Fruit fly (Drosophila melanogaster): ENCODE results near the gene Cyp28d1.

Cyp28d1 gene

DNA sequence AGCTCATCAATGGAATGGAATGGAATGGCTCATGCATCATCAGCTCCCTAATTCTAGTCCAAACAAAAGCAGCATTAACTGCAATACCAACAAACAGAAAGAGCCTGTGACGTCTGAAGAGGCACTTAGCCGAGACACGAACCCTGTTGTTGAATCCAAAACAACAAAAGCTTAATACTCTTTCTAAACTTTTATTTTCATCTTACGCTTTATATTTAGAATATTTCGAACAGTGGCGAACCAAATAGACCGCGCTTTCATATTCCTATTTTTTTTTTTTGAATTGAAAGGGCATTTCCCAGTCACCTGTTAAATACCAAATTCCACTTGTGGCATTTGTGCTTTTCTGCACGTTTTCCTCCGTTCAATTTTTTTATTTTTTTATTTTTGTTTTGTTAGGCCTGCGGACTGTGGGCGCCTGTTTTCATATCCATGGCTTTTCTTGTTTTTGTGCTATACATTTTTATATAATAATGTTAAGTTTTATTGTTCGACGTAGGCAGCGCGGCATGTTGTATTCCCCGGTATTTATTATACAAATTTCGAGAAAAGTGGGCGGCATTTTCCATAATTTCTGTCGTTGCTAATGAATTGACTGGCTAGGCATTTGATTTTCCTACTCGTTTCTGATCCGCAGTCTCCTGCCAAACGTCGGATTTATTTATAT is 15.4 kb downstream of the Cyp28d1 start (continued):
- TF ChIP-seq knrl (GFP tag; IDR thresholded peaks at IDR 0.05; ENCODE audit: partially characterized antibody): no peak
- TF ChIP-seq ap (GFP tag; IDR thresholded peaks at IDR 0.05): peak; percentile 33
- TF ChIP-seq CrebB (tag; optimal IDR thresholded peaks at IDR 0.05): no peak
- TF ChIP-seq lmd (GFP tag; IDR thresholded peaks at IDR 0.05): peak; percentile 49; the same call in 1 of the 2 replicates
- no peak for TF ChIP-seq Taf1 (GFP tag; IDR thresholded peaks at IDR 0.05)
- TF ChIP-seq hkb (optimal IDR thresholded peaks at IDR 0.05): no peak
- TF ChIP-seq hkb (GFP tag; IDR thresholded peaks at IDR 0.05): 0 out of 2 replicates have a peak, but pooled peaks have one; percentile 37
- TF ChIP-seq toy (GFP tag; IDR thresholded peaks at IDR 0.05): no peak
- no peak for TF ChIP-seq yki (optimal IDR thresholded peaks at IDR 0.05)
- no peak for TF ChIP-seq trem (tag; optimal IDR thresholded peaks at IDR 0.05)
- TF ChIP-seq CG3847 (GFP tag; IDR thresholded peaks at IDR 0.05): 0 out of 2 replicates have a peak, but pooled peaks have one; percentile 10
- no peak; the same call in 1 of the 2 replicates for TF ChIP-seq CG14441 (GFP tag; IDR thresholded peaks at IDR 0.05)
- TF ChIP-seq nerfin-2 (GFP tag; IDR thresholded peaks at IDR 0.05; ENCODE audit: partially characterized antibody): no peak
- no peak for TF ChIP-seq ac (GFP tag; optimal IDR thresholded peaks at IDR 0.05)
- peak; percentile 6 for TF ChIP-seq PHDP (tag; optimal IDR thresholded peaks at IDR 0.05)
- TF ChIP-seq CG17829 (tag; optimal IDR thresholded peaks at IDR 0.05): no peak
- peak; percentile 43 for TF ChIP-seq CG32772 (GFP tag; IDR thresholded peaks at IDR 0.05)
- peak; percentile 57 for TF ChIP-seq vvl (GFP tag; IDR thresholded peaks at IDR 0.05)
- TF ChIP-seq tap (tag; optimal IDR thresholded peaks at IDR 0.05): no peak
- peak; percentile 32; the same call in 1 of the 2 replicates for TF ChIP-seq sisA (GFP tag; IDR thresholded peaks at IDR 0.05)
- TF ChIP-seq CG7357 (GFP tag; IDR thresholded peaks at IDR 0.05): peak; percentile 30; the same call in 1 of the 3 replicates
- no peak for TF ChIP-seq trh (GFP tag; optimal IDR thresholded peaks at IDR 0.05)
- 0 out of 3 replicates have a peak, but pooled peaks have one; percentile 9 for TF ChIP-seq CG11695 (GFP tag; IDR thresholded peaks at IDR 0.05)
- no peak for TF ChIP-seq CG8359 (GFP tag; optimal IDR thresholded peaks at IDR 0.05; ENCODE audit: borderline replicate concordance)
- no peak for TF ChIP-seq ham (GFP tag; IDR thresholded peaks at IDR 0.05)
- no peak for TF ChIP-seq gsb (GFP tag; IDR thresholded peaks at IDR 0.05)
- TF ChIP-seq CG15269 (tag; optimal IDR thresholded peaks at IDR 0.05): peak; percentile 26
- no peak for TF ChIP-seq Mes4 (GFP tag; optimal IDR thresholded peaks at IDR 0.05)
- peak; percentile 12 for TF ChIP-seq CG17359 (tag; optimal IDR thresholded peaks at IDR 0.05)
- no peak for TF ChIP-seq CG15073 (GFP tag; optimal IDR thresholded peaks at IDR 0.05)
- TF ChIP-seq CG9609 (GFP tag; optimal IDR thresholded peaks at IDR 0.05): peak; percentile 20
- TF ChIP-seq z (GFP tag; IDR thresholded peaks at IDR 0.05): no peak
- TF ChIP-seq Med (GFP tag): peak; percentile 84
- TF ChIP-seq Ets65A (GFP tag): no peak
- TF ChIP-seq Dip2 (GFP tag; IDR thresholded peaks at IDR 0.05): no peak
- peak; percentile 62 for TF ChIP-seq Rfx (GFP tag; IDR thresholded peaks at IDR 0.05)
- TF ChIP-seq h (optimal IDR thresholded peaks at IDR 0.05): no peak
- peak; percentile 75; the same call in 2 of the 3 replicates for TF ChIP-seq sr (GFP tag; IDR thresholded peaks at IDR 0.05)
- no peak for TF ChIP-seq HLHmδ (GFP tag; optimal IDR thresholded peaks at IDR 0.05)
- no peak for TF ChIP-seq CG13287 (GFP tag; IDR thresholded peaks at IDR 0.05; ENCODE audit: partially characterized antibody)
- peak; percentile 24 for TF ChIP-seq pho (GFP tag; optimal IDR thresholded peaks at IDR 0.05)
- peak; percentile 39; the same call in 1 of the 2 replicates for TF ChIP-seq Atf6 (GFP tag; IDR thresholded peaks at IDR 0.05)
- peak; percentile 28; the same call in 1 of the 2 replicates for TF ChIP-seq CG11085 (GFP tag; IDR thresholded peaks at IDR 0.05)
- peak; percentile 44; the same call in 2 of the 3 replicates for TF ChIP-seq CG6175 (GFP tag; IDR thresholded peaks at IDR 0.05)
- 0 out of 2 replicates have a peak, but pooled peaks have one; percentile 29 for TF ChIP-seq peb (GFP tag; IDR thresholded peaks at IDR 0.05)
- TF ChIP-seq CG31441 (GFP tag; IDR thresholded peaks at IDR 0.05): 0 out of 2 replicates have a peak, but pooled peaks have one; percentile 12
- TF ChIP-seq Poxn (GFP tag; IDR thresholded peaks at IDR 0.05): no peak
- peak; percentile 29; the same call in 1 of the 2 replicates for TF ChIP-seq ranshi (GFP tag; IDR thresholded peaks at IDR 0.05)
- no peak for TF ChIP-seq ash1 (GFP tag; optimal IDR thresholded peaks at IDR 0.05)
- TF ChIP-seq Vsx1 (GFP tag; optimal IDR thresholded peaks at IDR 0.05): no peak
- no peak for TF ChIP-seq Stat92E (GFP tag; optimal IDR thresholded peaks at IDR 0.05)

Measured in whole organism, embryonic.